Worm (Caenorhabditis elegans) whole organism, late embryonic: ENCODE measurements around the gene asns-2.

ENCODE experiments used
- ama-1 ChIP-seq: fragments of 150-350 bp; optimal IDR thresholded peaks from 2 replicates; lab custom pipeline; 2014
- ceh-34 ChIP-seq: sonication (generic microtip); optimal IDR thresholded peaks from 2 replicates; lab custom pipeline; 2016; ENCODE audit warnings: mild to moderate bottlenecking, missing genetic modification characterization, missing compliant biosample characterization
- gmeb-2 ChIP-seq: sonication (generic microtip); optimal IDR thresholded peaks from 2 replicates; lab custom pipeline; 2016; ENCODE audit warnings: missing genetic modification characterization, inconsistent platforms, missing compliant biosample characterization
- nfya-1 ChIP-seq: sonication (generic microtip); optimal IDR thresholded peaks from 2 replicates; lab custom pipeline; 2017; ENCODE audit warnings: missing genetic modification characterization, mild to moderate bottlenecking, missing compliant biosample characterization, antibody characterized with exemption, moderate library complexity
- nhr-11 ChIP-seq: fragments of 150-350 bp; optimal IDR thresholded peaks from 2 replicates; lab custom pipeline; 2014; ENCODE audit warnings: missing biosample characterization, missing genetic modification characterization
- pag-3 ChIP-seq: sonication (generic microtip); optimal IDR thresholded peaks from 2 replicates; lab custom pipeline; 2016; ENCODE audit warnings: missing compliant biosample characterization, missing genetic modification characterization, borderline replicate concordance

- TF ChIP-seq nhr-11 (tag; lab: Kevin White, UChicago) (no peak), ama-1 (lab: Kevin White, UChicago) (no peak), nfya-1 (tag; lab: Kevin White, UChicago) (no peak), pag-3 (tag; lab: Kevin White, UChicago) (no peak), ceh-34 (tag; lab: Kevin White, UChicago) (no peak), gmeb-2 (no peak)
Measured at ce11 chrX:8703664-8704356, 46.9 kb downstream of the asns-2 start, which contains the start of gene jbts-14.
